Worm (Caenorhabditis elegans) whole organism, young adult: ENCODE results near the gene srh-214.

Experiments used
- F39B2.1 ChIP-seq: fragments of 200-800 bp; sonication (Bioruptor generic); IDR thresholded peaks from 2 replicates; pipeline ENCODE4 v1.3.6; 2022; ENCODE audit warnings: missing genetic modification reagents, missing genetic modification characterization, missing compliant biosample characterization
- let-526 ChIP-seq: fragments of 200-800 bp; sonication (Bioruptor generic); IDR thresholded peaks from 2 replicates; pipeline ENCODE4 v1.3.6; 2022; ENCODE audit warnings: missing genetic modification reagents, missing genetic modification characterization, missing compliant biosample characterization

ce11 chrV:16802572-16802971 lies 27.0 kb downstream of the srh-214 start, which contains the start of gene cand-1:
- TF ChIP-seq F39B2.1 (GFP tag; lab: Robert Waterston, UW) (no peak), let-526 (GFP tag; lab: Robert Waterston, UW) (no peak)
